Fruit fly (Drosophila melanogaster) S2 (cell line): ENCODE data around the gene abd-A.

ENCODE experiments used
- CG8478 ChIP-seq: fragments of >200 bp; optimal IDR thresholded peaks from 2 replicates; lab custom pipeline; 2018
- CTCF ChIP-seq, 2 experiments: fragments of >200 bp; optimal IDR thresholded peaks; 2 replicates each; lab custom pipeline; 2018

dm6 chr3R:16842533-16842932 is 12.7 kb upstream of the abd-A start:
- TF ChIP-seq CTCF (optimal IDR thresholded peaks at IDR 0.05; lab: Kevin White, UChicago) (no peak), CG8478 (lab: Kevin White, UChicago) (no peak)
